Fruit fly (Drosophila melanogaster): ENCODE results near the gene CG7091.

CG7091 gene

dm6 chr3R:12998234-12998591, 20.4 kb downstream of the CG7091 start (continued):
- peak; percentile 4 for TF ChIP-seq MESR4 (GFP tag; optimal IDR thresholded peaks at IDR 0.05)
- TF ChIP-seq gsb-n (tag; optimal IDR thresholded peaks at IDR 0.05), result no peak
- TF ChIP-seq CG3065 (GFP tag; optimal IDR thresholded peaks at IDR 0.05), result no peak
- TF ChIP-seq CG1233 (GFP tag; optimal IDR thresholded peaks at IDR 0.05), result no peak
- no peak for TF ChIP-seq CG17359 (tag; optimal IDR thresholded peaks at IDR 0.05)
- peak; percentile 22 for TF ChIP-seq Ets65A (GFP tag)
- TF ChIP-seq Opbp (GFP tag; IDR thresholded peaks at IDR 0.05; ENCODE audit: partially characterized antibody), result 0 out of 3 replicates have a peak, but pooled peaks have one; percentile 1
- TF ChIP-seq CG18476 (GFP tag; optimal IDR thresholded peaks at IDR 0.05), result no peak
- no peak for TF ChIP-seq kay (GFP tag; optimal IDR thresholded peaks at IDR 0.05)
- TF ChIP-seq unc-4 (GFP tag; IDR thresholded peaks at IDR 0.05; ENCODE audit: partially characterized antibody), result no peak
- TF ChIP-seq cg (GFP tag; optimal IDR thresholded peaks at IDR 0.05), result peak; percentile 92
- no peak for TF ChIP-seq CG11456 (GFP tag; IDR thresholded peaks at IDR 0.05)
- TF ChIP-seq CG16813 (GFP tag; IDR thresholded peaks at IDR 0.05; ENCODE audit: partially characterized antibody), result no peak
- no peak for TF ChIP-seq trh (GFP tag; optimal IDR thresholded peaks at IDR 0.05)
- no peak for TF ChIP-seq pnt (GFP tag; optimal IDR thresholded peaks at IDR 0.05)
- no peak for TF ChIP-seq CG17802 (tag; optimal IDR thresholded peaks at IDR 0.05)
- no peak for TF ChIP-seq CG10565 (GFP tag; optimal IDR thresholded peaks at IDR 0.05)
- no peak for TF ChIP-seq CG6765 (GFP tag; optimal IDR thresholded peaks at IDR 0.05)
- no peak for TF ChIP-seq twi (tag; optimal IDR thresholded peaks at IDR 0.05)
- TF ChIP-seq CG2889 (GFP tag; IDR thresholded peaks at IDR 0.05), result no peak
- TF ChIP-seq NC2β (GFP tag; optimal IDR thresholded peaks at IDR 0.05), result no peak
- no peak for TF ChIP-seq Nf-YB (GFP tag; optimal IDR thresholded peaks at IDR 0.05)
- TF ChIP-seq CG9797 (GFP tag; optimal IDR thresholded peaks at IDR 0.05), result no peak
- TF ChIP-seq BEAF-32 (GFP tag; optimal IDR thresholded peaks at IDR 0.05), result no peak
- no peak for TF ChIP-seq HLH3B (GFP tag; IDR thresholded peaks at IDR 0.05)
- TF ChIP-seq sim (GFP tag; IDR thresholded peaks at IDR 0.05), result no peak
- no peak for TF ChIP-seq tup (GFP tag; optimal IDR thresholded peaks at IDR 0.05)
- TF ChIP-seq mam (GFP tag; optimal IDR thresholded peaks at IDR 0.05), result no peak
- no peak for TF ChIP-seq ci (GFP tag; IDR thresholded peaks at IDR 0.05)
- TF ChIP-seq fd64A (GFP tag; optimal IDR thresholded peaks at IDR 0.05), result no peak

- no peak for TF ChIP-seq CG2129 (GFP tag; IDR thresholded peaks at IDR 0.05; ENCODE audit: partially characterized antibody)
- TF ChIP-seq zf30C (GFP tag; optimal IDR thresholded peaks at IDR 0.05), result no peak
- TF ChIP-seq Ets97D (GFP tag; optimal IDR thresholded peaks at IDR 0.05), result no peak
- TF ChIP-seq CG12104 (GFP tag; optimal IDR thresholded peaks at IDR 0.05), result no peak
- no peak for TF ChIP-seq wek (GFP tag; optimal IDR thresholded peaks at IDR 0.05)
- no peak for TF ChIP-seq CG10654 (GFP tag; optimal IDR thresholded peaks at IDR 0.05)
- no peak for TF ChIP-seq gro (GFP tag; optimal IDR thresholded peaks at IDR 0.05)
- TF ChIP-seq CG9215 (GFP tag; IDR thresholded peaks at IDR 0.05), result no peak
- no peak for TF ChIP-seq Hr39 (optimal IDR thresholded peaks at IDR 0.05)
- TF ChIP-seq luna (GFP tag; optimal IDR thresholded peaks at IDR 0.05), result no peak
- TF ChIP-seq Nf-YC (tag; optimal IDR thresholded peaks at IDR 0.05), result no peak
- TF ChIP-seq zfh2 (GFP tag; optimal IDR thresholded peaks at IDR 0.05), result no peak
- no peak for TF ChIP-seq Atf3 (GFP tag; optimal IDR thresholded peaks at IDR 0.05)
- TF ChIP-seq Hmr (GFP tag; optimal IDR thresholded peaks at IDR 0.05), result no peak
- TF ChIP-seq jumu (GFP tag; optimal IDR thresholded peaks at IDR 0.05), result no peak
- no peak for TF ChIP-seq CG10543 (GFP tag; optimal IDR thresholded peaks at IDR 0.05)
- no peak for TF ChIP-seq Ptx1 (GFP tag; IDR thresholded peaks at IDR 0.05)
- TF ChIP-seq dm (GFP tag; optimal IDR thresholded peaks at IDR 0.05), result no peak
- no peak for TF ChIP-seq gce (GFP tag; IDR thresholded peaks at IDR 0.05)
- TF ChIP-seq slp2 (GFP tag; optimal IDR thresholded peaks at IDR 0.05), result no peak
Measured at dm6 chr3R:13009595-13009994, 31.8 kb downstream of the CG7091 start, which contains the start of gene CG11656. Gene CG11656 (plus strand): TSS chr3R:13009895.
